Worm (Caenorhabditis elegans): ENCODE results near the gene tdo-2.

ce11 chrIII:5961560-5961959 is 41.8 kb upstream of the tdo-2 start:
- TF ChIP-seq ceh-28 (tag; optimal IDR thresholded peaks at IDR 0.05) (no peak), snpc-4 (tag; optimal IDR thresholded peaks at IDR 0.05) (no peak), nhr-28 (tag; optimal IDR thresholded peaks at IDR 0.05) (no peak)

All from whole organism, L3 larva.